Fruit fly (Drosophila melanogaster) S2 (cell line): ENCODE measurements around the gene InR.

Source experiments
- CG8478 ChIP-seq: fragments of >200 bp; optimal IDR thresholded peaks from 2 replicates; lab custom pipeline; 2018
- CTCF ChIP-seq, 2 experiments: fragments of >200 bp; optimal IDR thresholded peaks; 2 replicates each; lab custom pipeline; 2018

dm6 chr3R:21566367-21566766 lies 52.8 kb downstream of the InR start:
- no peak for TF ChIP-seq CTCF (optimal IDR thresholded peaks at IDR 0.05; lab: Kevin White, UChicago)
- no peak for TF ChIP-seq CG8478 (lab: Kevin White, UChicago)
